Worm (Caenorhabditis elegans) whole organism, early embryonic: ENCODE measurements around the gene C05D11.8.
A peak's percentile ranks its signal among the peaks of the same experiment; 100 is the strongest.

Experiments
- F13C5.2 ChIP-seq: sonication (generic microtip); optimal IDR thresholded peaks from 2 replicates; lab custom pipeline; 2017; ENCODE audit warnings: mild to moderate bottlenecking, missing genetic modification characterization, inconsistent platforms, missing compliant biosample characterization
- ama-1 ChIP-seq: fragments of 150-350 bp; optimal IDR thresholded peaks from 2 replicates; lab custom pipeline; 2014
- ceh-36 ChIP-seq: sonication (generic microtip); optimal IDR thresholded peaks from 2 replicates; lab custom pipeline; 2016; ENCODE audit warnings: missing genetic modification characterization, inconsistent platforms, missing compliant biosample characterization
- ets-7 ChIP-seq: sonication (generic microtip); optimal IDR thresholded peaks from 2 replicates; lab custom pipeline; 2016; ENCODE audit warnings: missing genotype, missing genetic modification characterization, missing compliant biosample characterization
- flt-1 ChIP-seq: fragments of 200-800 bp; sonication (Bioruptor generic); IDR thresholded peaks from 2 replicates; pipeline ENCODE4 v1.3.6; 2022; ENCODE audit warnings: missing genetic modification characterization, missing compliant biosample characterization
- hmg-4 ChIP-seq: fragments of 200-800 bp; sonication (Bioruptor generic); optimal IDR thresholded peaks from 2 replicates; lab custom pipeline; 2018; ENCODE audit warnings: mild to moderate bottlenecking, missing genetic modification characterization, missing compliant biosample characterization
- hnd-1 ChIP-seq: sonication (generic microtip); optimal IDR thresholded peaks from 2 replicates; lab custom pipeline; 2016; ENCODE audit warnings: missing genetic modification characterization, missing compliant biosample characterization

- no peak for TF ChIP-seq ets-7 (tag; lab: Kevin White, UChicago)
- TF ChIP-seq ama-1 (lab: Kevin White, UChicago), result peak; percentile 91
- TF ChIP-seq F13C5.2 (tag; lab: Kevin White, UChicago), result no peak
- no peak for TF ChIP-seq ceh-36 (tag; lab: Kevin White, UChicago)
- TF ChIP-seq hmg-4 (GFP tag; lab: Kevin White, UChicago), result no peak
- TF ChIP-seq flt-1, result no peak
- no peak for TF ChIP-seq hnd-1
Observed at ce11 chrIII:6381584-6382391, 45.3 kb downstream of the C05D11.8 start, which contains the start of gene znf-622.
